Fruit fly (Drosophila melanogaster) whole organism, embryonic: Measurements from ENCODE around the gene dsx-c73A.
A peak's percentile ranks its signal among the peaks of the same experiment; 100 is the strongest.

Experiments used
- ATbp ChIP-seq: fragments of 200-800 bp; sonication (Bioruptor generic); optimal IDR thresholded peaks from 2 replicates; lab custom pipeline; 2017; ENCODE audit warnings: missing biosample characterization, mild to moderate bottlenecking, missing genetic modification characterization, missing genetic modification reagents
- Ada2b ChIP-seq: fragments of 200-800 bp; sonication (Bioruptor generic); IDR thresholded peaks from 2 replicates; pipeline ENCODE4 v1.3.6; 2022; ENCODE audit warnings: missing biosample characterization, missing genetic modification characterization
- Bdp1 ChIP-seq: fragments of 200-800 bp; sonication (Bioruptor generic); optimal IDR thresholded peaks from 3 replicates; lab custom pipeline; 2016; ENCODE audit warnings: missing biosample characterization, missing genetic modification characterization
- CG12299 ChIP-seq: fragments of 200-800 bp; sonication (Bioruptor generic); optimal IDR thresholded peaks from 2 replicates; lab custom pipeline; 2018; ENCODE audit warnings: missing biosample characterization, mild to moderate bottlenecking, missing genetic modification characterization
- CG15011 ChIP-seq: fragments of 200-800 bp; sonication (Bioruptor generic); optimal IDR thresholded peaks from 3 replicates; lab custom pipeline; 2018; ENCODE audit warnings: missing biosample characterization, mild to moderate bottlenecking, missing genetic modification characterization
- CG15514 ChIP-seq: fragments of 200-800 bp; sonication (Bioruptor generic); optimal IDR thresholded peaks from 3 replicates; lab custom pipeline; 2017; ENCODE audit warnings: missing biosample characterization, missing genetic modification characterization, mild to moderate bottlenecking, moderate library complexity, missing genetic modification reagents
- CG1832 ChIP-seq: fragments of 200-800 bp; sonication (Bioruptor generic); optimal IDR thresholded peaks from 2 replicates; lab custom pipeline; 2017; ENCODE audit warnings: missing biosample characterization, mild to moderate bottlenecking, missing genetic modification characterization, inconsistent platforms
- CG6654 ChIP-seq: fragments of 200-800 bp; sonication (Bioruptor generic); optimal IDR thresholded peaks from 2 replicates; lab custom pipeline; 2017; ENCODE audit warnings: missing biosample characterization, mild to moderate bottlenecking, missing genetic modification characterization
- CG7839 ChIP-seq: fragments of 200-800 bp; sonication (Bioruptor generic); optimal IDR thresholded peaks from 3 replicates; lab custom pipeline; 2018; ENCODE audit warnings: missing biosample characterization, mild to moderate bottlenecking, missing genetic modification characterization, moderate library complexity
- CG8359 ChIP-seq: fragments of 200-800 bp; sonication (Bioruptor generic); optimal IDR thresholded peaks from 2 replicates; lab custom pipeline; 2017; ENCODE audit warnings: missing biosample characterization, mild to moderate bottlenecking, missing genetic modification characterization, borderline replicate concordance
- CG8388 ChIP-seq: fragments of 200-800 bp; sonication (Bioruptor generic); optimal IDR thresholded peaks from 2 replicates; lab custom pipeline; 2019; ENCODE audit warnings: missing biosample characterization, mild to moderate bottlenecking, missing genetic modification characterization, moderate library complexity
- CG8924 ChIP-seq: fragments of 200-800 bp; optimal IDR thresholded peaks from 3 replicates; lab custom pipeline; 2019; ENCODE audit warnings: missing biosample characterization, mild to moderate bottlenecking, missing genetic modification characterization, moderate library complexity
- CG9797 ChIP-seq: fragments of 200-800 bp; sonication (Bioruptor generic); optimal IDR thresholded peaks from 3 replicates; lab custom pipeline; 2018; ENCODE audit warnings: missing biosample characterization, mild to moderate bottlenecking, missing genetic modification characterization
- CG9817 ChIP-seq: fragments of 200-800 bp; sonication (Bioruptor generic); optimal IDR thresholded peaks from 2 replicates; lab custom pipeline; 2018; ENCODE audit warnings: missing biosample characterization, mild to moderate bottlenecking, missing genetic modification characterization, moderate library complexity
- Dek ChIP-seq: fragments of 200-800 bp; sonication (Bioruptor generic); optimal IDR thresholded peaks from 3 replicates; lab custom pipeline; 2019; ENCODE audit warnings: missing biosample characterization, mild to moderate bottlenecking, missing genetic modification characterization, moderate library complexity
- Doc3 ChIP-seq: fragments of 200-800 bp; sonication (Bioruptor generic); IDR thresholded peaks from 3 replicates; pipeline ENCODE4 v1.3.6; 2022; ENCODE audit warnings: missing biosample characterization, missing genetic modification characterization; ENCODE audit not compliant: partially characterized antibody
- Eip74EF ChIP-seq, 2 experiments: fragments of 200-800 bp in 1 of 2; fragments of >200 bp in 1 of 2; sonication (Bioruptor generic) in 1 of 2; optimal IDR thresholded peaks; 2 replicates each; lab custom pipeline; 2017 to 2019; ENCODE audit warnings: missing biosample characterization in 2 of 2, missing genetic modification characterization in 2 of 2, mild to moderate bottlenecking in 1 of 2, moderate library complexity in 1 of 2
- H15 ChIP-seq: fragments of 200-800 bp; sonication (Bioruptor generic); IDR thresholded peaks from 3 replicates; pipeline ENCODE4 v1.3.6; 2022; ENCODE audit warnings: missing biosample characterization, missing genetic modification characterization
- HLHmδ ChIP-seq: fragments of 200-800 bp; sonication (Bioruptor generic); optimal IDR thresholded peaks from 2 replicates; lab custom pipeline; 2018; ENCODE audit warnings: missing biosample characterization, mild to moderate bottlenecking, missing genetic modification characterization, moderate library complexity
- Hr39 ChIP-seq: fragments of >200 bp; optimal IDR thresholded peaks from 2 replicates; lab custom pipeline; 2017
- Oaz ChIP-seq: fragments of 200-800 bp; sonication (Bioruptor generic); IDR thresholded peaks from 2 replicates; pipeline ENCODE4 v1.3.6; 2022; ENCODE audit warnings: missing biosample characterization, missing genetic modification characterization
- Poxn ChIP-seq: fragments of 200-800 bp; sonication (Bioruptor generic); IDR thresholded peaks from 2 replicates; pipeline ENCODE4 v1.3.6; 2022; ENCODE audit warnings: missing biosample characterization, missing genetic modification characterization
- Side ChIP-seq: fragments of 200-800 bp; sonication (Bioruptor generic); optimal IDR thresholded peaks from 2 replicates; lab custom pipeline; 2016; ENCODE audit warnings: missing biosample characterization, missing genetic modification characterization
- Six4 ChIP-seq: fragments of 200-800 bp; sonication (Bioruptor generic); optimal IDR thresholded peaks from 2 replicates; lab custom pipeline; 2016; ENCODE audit warnings: missing biosample characterization, missing genetic modification characterization
- Taf1 ChIP-seq: fragments of 200-800 bp; sonication (Bioruptor generic); IDR thresholded peaks from 2 replicates; pipeline ENCODE4 v1.3.6; 2022; ENCODE audit warnings: missing biosample characterization, missing genetic modification characterization
- Tbp ChIP-seq: fragments of >200 bp; optimal IDR thresholded peaks from 2 replicates; lab custom pipeline; 2018; ENCODE audit warnings: missing biosample characterization, missing genetic modification characterization
- cad ChIP-seq: fragments of >200 bp; optimal IDR thresholded peaks from 2 replicates; lab custom pipeline; 2017; ENCODE audit warnings: missing biosample characterization, missing genetic modification characterization
- caup ChIP-seq: fragments of 200-800 bp; sonication (Bioruptor generic); optimal IDR thresholded peaks from 3 replicates; lab custom pipeline; 2017; ENCODE audit warnings: missing biosample characterization, mild to moderate bottlenecking, missing genetic modification characterization, moderate library complexity; ENCODE audit not compliant: severe bottlenecking
- chinmo ChIP-seq: fragments of 200-800 bp; sonication (Bioruptor generic); IDR thresholded peaks from 4 replicates; pipeline ENCODE4 v1.3.6; 2022; ENCODE audit warnings: missing biosample characterization, missing genetic modification characterization; ENCODE audit not compliant: partially characterized antibody
- chm ChIP-seq: fragments of 200-800 bp; sonication (Bioruptor generic); IDR thresholded peaks from 2 replicates; pipeline ENCODE4 v1.3.6; 2022; ENCODE audit warnings: missing biosample characterization, missing genetic modification characterization
- dan ChIP-seq: fragments of 200-800 bp; sonication (Bioruptor generic); IDR thresholded peaks from 2 replicates; pipeline ENCODE4 v1.3.6; 2022; ENCODE audit warnings: missing biosample characterization, missing genetic modification characterization
- dati ChIP-seq: fragments of 200-800 bp; sonication (Bioruptor generic); IDR thresholded peaks from 2 replicates; pipeline ENCODE4 v1.3.6; 2022; ENCODE audit warnings: missing biosample characterization, missing genetic modification characterization
- dimm ChIP-seq: fragments of 200-800 bp; sonication (Bioruptor generic); IDR thresholded peaks from 2 replicates; pipeline ENCODE4 v1.3.6; 2022; ENCODE audit warnings: missing biosample characterization, missing genetic modification characterization
- exex ChIP-seq: fragments of 200-800 bp; sonication (Bioruptor generic); optimal IDR thresholded peaks from 4 replicates; lab custom pipeline; 2018; ENCODE audit warnings: missing biosample characterization, mild to moderate bottlenecking, missing genetic modification characterization, moderate library complexity
- gcm ChIP-seq: fragments of 200-800 bp; sonication (Bioruptor generic); optimal IDR thresholded peaks from 2 replicates; lab custom pipeline; 2019; ENCODE audit warnings: missing biosample characterization, mild to moderate bottlenecking, missing genetic modification characterization, moderate library complexity
- grn ChIP-seq: fragments of 200-800 bp; sonication (Bioruptor generic); optimal IDR thresholded peaks from 3 replicates; lab custom pipeline; 2017; ENCODE audit warnings: missing biosample characterization, missing genetic modification characterization
- gt ChIP-seq: fragments of 200-800 bp; sonication (Bioruptor generic); IDR thresholded peaks from 2 replicates; pipeline ENCODE4 v1.3.6; 2022; ENCODE audit warnings: missing biosample characterization, missing genetic modification characterization
- hbn ChIP-seq: fragments of 200-800 bp; sonication (Bioruptor generic); IDR thresholded peaks from 2 replicates; pipeline ENCODE4 v1.3.6; 2022; ENCODE audit warnings: missing biosample characterization, missing genetic modification characterization; ENCODE audit not compliant: partially characterized antibody
- insv ChIP-seq, 2 experiments: fragments of 200-800 bp; sonication (Bioruptor generic); optimal IDR thresholded peaks; 3 replicates each; lab custom pipeline; 2016 to 2018; ENCODE audit warnings: missing biosample characterization in 2 of 2, missing genetic modification characterization in 2 of 2
- lmd ChIP-seq: fragments of 200-800 bp; sonication (Bioruptor generic); IDR thresholded peaks from 2 replicates; pipeline ENCODE4 v1.3.6; 2022; ENCODE audit warnings: missing biosample characterization, missing genetic modification characterization
- lola ChIP-seq, 3 experiments: fragments of >200 bp in 2 of 3; fragments of 200-800 bp in 1 of 3; sonication (Bioruptor generic) in 1 of 3; optimal IDR thresholded peaks; 2 replicates each; lab custom pipeline; 2017 to 2019; ENCODE audit warnings: missing biosample characterization in 3 of 3, missing genetic modification characterization in 3 of 3, mild to moderate bottlenecking in 1 of 3, moderate library complexity in 1 of 3
- nom ChIP-seq: fragments of 200-800 bp; sonication (Bioruptor generic); optimal IDR thresholded peaks from 2 replicates; lab custom pipeline; 2017; ENCODE audit warnings: missing biosample characterization, missing genetic modification characterization, mild to moderate bottlenecking, moderate library complexity, missing genetic modification reagents
- oc ChIP-seq: fragments of 200-800 bp; sonication (Bioruptor generic); optimal IDR thresholded peaks from 2 replicates; lab custom pipeline; 2018; ENCODE audit warnings: missing biosample characterization, mild to moderate bottlenecking, missing genetic modification characterization, moderate library complexity
- p53 ChIP-seq: fragments of 200-800 bp; sonication (Bioruptor generic); optimal IDR thresholded peaks from 2 replicates; lab custom pipeline; 2016; ENCODE audit warnings: missing biosample characterization, missing genetic modification characterization
- seq ChIP-seq: fragments of 200-800 bp; sonication (Bioruptor generic); IDR thresholded peaks from 2 replicates; pipeline ENCODE4 v1.3.6; 2022; ENCODE audit warnings: missing biosample characterization, missing genetic modification characterization
- shn ChIP-seq: fragments of 200-800 bp; sonication (Bioruptor generic); optimal IDR thresholded peaks from 3 replicates; lab custom pipeline; 2016; ENCODE audit warnings: missing biosample characterization, missing genetic modification characterization
- slp2 ChIP-seq: fragments of 200-800 bp; sonication (Bioruptor generic); optimal IDR thresholded peaks from 2 replicates; lab custom pipeline; 2016; ENCODE audit warnings: missing biosample characterization, missing genetic modification characterization
- sqz ChIP-seq: fragments of 200-800 bp; sonication (Bioruptor generic); optimal IDR thresholded peaks from 3 replicates; lab custom pipeline; 2018; ENCODE audit warnings: missing biosample characterization, mild to moderate bottlenecking, missing genetic modification characterization
- tup ChIP-seq: fragments of 200-800 bp; sonication (Bioruptor generic); optimal IDR thresholded peaks from 2 replicates; lab custom pipeline; 2016; ENCODE audit warnings: missing biosample characterization, mild to moderate bottlenecking, missing genetic modification characterization, moderate library complexity
- vvl ChIP-seq: fragments of 200-800 bp; sonication (Bioruptor generic); IDR thresholded peaks from 2 replicates; pipeline ENCODE4 v1.3.6; 2022; ENCODE audit warnings: missing biosample characterization, missing genetic modification characterization

dsx-c73A gene

dm6 chr3L:16381184-16381797, 70.5 kb downstream of the dsx-c73A start, which contains the start of gene Agpat4 (continued):
- TF ChIP-seq Ada2b (GFP tag; lab: Robert Waterston, UW) (no peak), Oaz (GFP tag; lab: Robert Waterston, UW) (no peak), CG9817 (tag; lab: Kevin White, UChicago) (no peak), CG15011 (GFP tag; lab: Kevin White, UChicago) (no peak), CG7839 (tag; lab: Kevin White, UChicago) (no peak), Dek (peak; percentile 28), Bdp1 (GFP tag; lab: Kevin White, UChicago) (no peak), hbn (GFP tag; lab: Robert Waterston, UW) (no peak), Tbp (GFP tag; lab: Kevin White, UChicago) (no peak), sqz (GFP tag; lab: Kevin White, UChicago) (no peak), slp2 (no peak), CG9797 (GFP tag; lab: Kevin White, UChicago) (peak; percentile 62), tup (GFP tag; lab: Kevin White, UChicago) (no peak), gcm (no peak), Side (GFP tag; lab: Kevin White, UChicago) (no peak), chm (GFP tag; lab: Robert Waterston, UW) (no peak), Hr39 (lab: Kevin White, UChicago) (no peak), CG12299 (tag; lab: Kevin White, UChicago) (no peak), nom (GFP tag; lab: Kevin White, UChicago) (no peak), chinmo (GFP tag; lab: Robert Waterston, UW) (0 out of 4 replicates have a peak, but pooled peaks have one; percentile 39), oc (tag; lab: Kevin White, UChicago) (no peak), Eip74EF (GFP tag; optimal IDR thresholded peaks at IDR 0.05; lab: Kevin White, UChicago) (peak in 1 of 2 experiments; percentile 81), CG1832 (no peak), p53 (GFP tag; lab: Kevin White, UChicago) (no peak), Taf1 (GFP tag; lab: Robert Waterston, UW) (no peak), exex (tag; lab: Kevin White, UChicago) (peak; percentile 88), vvl (GFP tag; lab: Robert Waterston, UW) (no peak), caup (peak; percentile 2), Doc3 (no peak), seq (no peak; the same call in none of the 2 replicates), Six4 (GFP tag; lab: Kevin White, UChicago) (no peak), dati (GFP tag; lab: Robert Waterston, UW) (no peak), ATbp (GFP tag; lab: Kevin White, UChicago) (no peak), CG8359 (GFP tag; lab: Kevin White, UChicago) (no peak), CG8388 (GFP tag; lab: Kevin White, UChicago) (no peak), Poxn (GFP tag; lab: Robert Waterston, UW) (no peak), CG15514 (no peak), shn (no peak), H15 (GFP tag; lab: Robert Waterston, UW) (no peak), CG8924 (no peak), CG6654 (GFP tag; lab: Kevin White, UChicago) (no peak), gt (GFP tag; lab: Robert Waterston, UW) (no peak), dimm (no peak), cad (GFP tag; lab: Kevin White, UChicago) (no peak), insv (GFP tag; optimal IDR thresholded peaks at IDR 0.05; lab: Kevin White, UChicago) (peak in 1 of 2 experiments; percentile 64), HLHmδ (no peak), grn (GFP tag; lab: Kevin White, UChicago) (peak; percentile 100), dan (GFP tag; lab: Robert Waterston, UW) (no peak), lola (GFP tag; optimal IDR thresholded peaks at IDR 0.05; lab: Kevin White, UChicago) (no peak), lmd (GFP tag; lab: Robert Waterston, UW) (no peak)
